Worm (Caenorhabditis elegans): ENCODE data around the gene fbxb-47.

DNA sequence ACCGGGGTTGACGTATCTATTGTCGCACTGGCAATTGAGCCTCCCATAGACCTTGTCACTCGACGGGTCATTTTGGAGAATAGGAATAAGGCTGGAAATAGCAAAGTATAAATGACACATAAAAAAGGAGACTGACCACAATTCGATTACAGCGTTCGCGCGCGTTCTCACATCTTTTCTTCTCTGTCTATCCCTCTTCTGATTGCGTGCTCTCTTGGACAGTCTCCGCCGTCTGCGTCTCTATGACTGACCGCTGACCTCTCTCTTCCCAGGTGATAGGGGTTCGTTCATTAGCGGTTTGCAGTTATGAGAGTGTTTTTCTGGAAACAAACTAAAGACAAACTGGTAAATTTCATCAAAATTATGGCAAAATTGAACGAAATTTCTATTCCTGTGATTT, 33.1 kb upstream of the fbxb-47 start, which contains the start of gene ceh-83:
- TF ChIP-seq lin-35 (GFP tag; optimal IDR thresholded peaks at IDR 0.05) (no peak), die-1 (tag; optimal IDR thresholded peaks at IDR 0.05) (no peak), unc-130 (GFP tag; optimal IDR thresholded peaks at IDR 0.05) (no peak), snpc-4 (GFP tag; optimal IDR thresholded peaks at IDR 0.05) (no peak), snpc-4 (tag; optimal IDR thresholded peaks at IDR 0.05) (no peak)
